Worm (Caenorhabditis elegans) whole organism, late embryonic: ENCODE data around the gene K01A2.5.

Experiments
- K09A11.1 ChIP-seq: sonication (generic microtip); optimal IDR thresholded peaks from 2 replicates; lab custom pipeline; 2017; ENCODE audit warnings: antibody characterized with exemption, mild to moderate bottlenecking, missing genetic modification characterization, missing compliant biosample characterization; ENCODE audit not compliant: insufficient read depth
- ama-1 ChIP-seq: fragments of 150-350 bp; optimal IDR thresholded peaks from 2 replicates; lab custom pipeline; 2014
- ceh-14 ChIP-seq: sonication (generic microtip); optimal IDR thresholded peaks from 2 replicates; lab custom pipeline; 2016; ENCODE audit warnings: missing genotype, missing genetic modification characterization, missing compliant biosample characterization
- ceh-48 ChIP-seq: sonication (generic microtip); optimal IDR thresholded peaks from 2 replicates; lab custom pipeline; 2016; ENCODE audit warnings: missing genetic modification characterization, inconsistent platforms, missing compliant biosample characterization
- ceh-9 ChIP-seq: sonication (generic microtip); optimal IDR thresholded peaks from 2 replicates; lab custom pipeline; 2016; ENCODE audit warnings: mild to moderate bottlenecking, missing genetic modification characterization, inconsistent platforms, missing compliant biosample characterization
- hlh-30 ChIP-seq: sonication (generic microtip); optimal IDR thresholded peaks from 2 replicates; lab custom pipeline; 2017; ENCODE audit warnings: antibody characterized with exemption, missing genetic modification characterization, missing compliant biosample characterization; ENCODE audit not compliant: insufficient read depth
- nhr-11 ChIP-seq: fragments of 150-350 bp; optimal IDR thresholded peaks from 2 replicates; lab custom pipeline; 2014; ENCODE audit warnings: missing biosample characterization, missing genetic modification characterization
- pat-9 ChIP-seq: fragments of 200-800 bp; sonication (Bioruptor generic); optimal IDR thresholded peaks from 2 replicates; lab custom pipeline; 2018; ENCODE audit warnings: mild to moderate bottlenecking, missing genetic modification characterization, moderate library complexity, missing compliant biosample characterization
- pha-4 ChIP-seq: fragments of 150-350 bp; optimal IDR thresholded peaks from 2 replicates; lab custom pipeline; 2018; ENCODE audit warnings: missing biosample characterization, missing genetic modification reagents, missing genetic modification characterization
- pqm-1 ChIP-seq: sonication (generic microtip); optimal IDR thresholded peaks from 2 replicates; lab custom pipeline; 2016; ENCODE audit warnings: missing genetic modification characterization, missing compliant biosample characterization
- syd-9 ChIP-seq: sonication (generic microtip); optimal IDR thresholded peaks from 2 replicates; lab custom pipeline; 2016; ENCODE audit warnings: mild to moderate bottlenecking, missing genetic modification characterization, moderate library complexity, missing compliant biosample characterization
- tbx-2 ChIP-seq: sonication (generic microtip); optimal IDR thresholded peaks from 2 replicates; lab custom pipeline; 2016; ENCODE audit warnings: missing genetic modification characterization, missing compliant biosample characterization

DNA sequence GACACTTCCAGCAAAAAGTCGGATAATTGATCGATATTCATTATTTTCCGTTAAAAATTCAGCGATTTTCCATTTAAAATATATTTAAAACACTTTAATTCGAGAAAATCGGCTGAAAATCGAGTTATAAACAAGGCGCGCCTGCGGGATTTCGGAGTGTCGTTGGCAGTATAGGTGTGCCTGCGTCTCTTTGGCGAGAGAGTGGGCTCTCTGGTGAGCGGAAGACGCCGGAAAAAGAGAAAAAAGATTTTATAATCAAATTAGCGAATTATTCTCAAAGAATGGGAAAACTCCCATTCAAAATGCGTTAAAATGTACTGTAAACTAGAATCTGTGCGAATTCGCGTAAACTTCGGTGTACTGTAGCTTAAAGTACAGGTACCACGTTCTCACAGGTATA, 46.7 kb downstream of the K01A2.5 start, which contains the start of gene D1069.3:
- no peak for TF ChIP-seq hlh-30
- no peak for TF ChIP-seq ama-1
- no peak for TF ChIP-seq K09A11.1 (tag; lab: Kevin White, UChicago)
- TF ChIP-seq nhr-11 = no peak
- TF ChIP-seq ceh-9 (tag; lab: Kevin White, UChicago) = no peak
- TF ChIP-seq tbx-2 (tag; lab: Kevin White, UChicago) = no peak
- TF ChIP-seq ceh-48 (tag; lab: Kevin White, UChicago) = no peak
- TF ChIP-seq pat-9 (tag; lab: Kevin White, UChicago) = no peak
- no peak for TF ChIP-seq pha-4 (tag; lab: Kevin White, UChicago)
- no peak for TF ChIP-seq pqm-1 (tag; lab: Kevin White, UChicago)
- TF ChIP-seq ceh-14 = no peak
- no peak for TF ChIP-seq syd-9 (tag; lab: Kevin White, UChicago)
